Worm (Caenorhabditis elegans) whole organism, L1 larva: ENCODE measurements around the gene T04C12.11.

Source experiments
- C04F5.9 ChIP-seq: sonication (generic microtip); optimal IDR thresholded peaks from 2 replicates; lab custom pipeline; 2016; ENCODE audit warnings: missing genetic modification characterization, missing compliant biosample characterization
- aha-1 ChIP-seq: fragments of 150-350 bp; optimal IDR thresholded peaks from 2 replicates; lab custom pipeline; 2014; ENCODE audit warnings: missing biosample characterization, missing genetic modification characterization
- aly-2 ChIP-seq: fragments of 150-350 bp; optimal IDR thresholded peaks from 2 replicates; lab custom pipeline; 2014; ENCODE audit warnings: missing biosample characterization, missing genetic modification characterization
- ceh-63 ChIP-seq: fragments of 200-800 bp; sonication (Bioruptor generic); optimal IDR thresholded peaks from 2 replicates; lab custom pipeline; 2018; ENCODE audit warnings: mild to moderate bottlenecking, missing genetic modification characterization, missing compliant biosample characterization
- ceh-88 ChIP-seq: fragments of 200-800 bp; sonication (Bioruptor generic); IDR thresholded peaks from 2 replicates; pipeline ENCODE4 v1.3.6; 2022; ENCODE audit warnings: missing genetic modification characterization, missing compliant biosample characterization
- ces-1 ChIP-seq: fragments of 150-350 bp; optimal IDR thresholded peaks from 2 replicates; lab custom pipeline; 2014; ENCODE audit warnings: missing biosample characterization, missing genetic modification reagents, missing genetic modification characterization
- efl-1 ChIP-seq, 4 experiments: fragments of 150-350 bp; optimal IDR thresholded peaks in 3 of 4; peaks in 1 of 4; 1 replicate in 1 of 4; 2 replicates in 3 of 4; lab custom pipeline; 2014; ENCODE audit warnings: missing biosample characterization in 2 of 4, missing genetic modification characterization in 2 of 4, missing genetic modification reagents in 2 of 4
- efl-3 ChIP-seq: fragments of 200-800 bp; sonication (Bioruptor generic); optimal IDR thresholded peaks from 2 replicates; lab custom pipeline; 2018; ENCODE audit warnings: mild to moderate bottlenecking, missing genetic modification characterization, missing compliant biosample characterization
- egl-13 ChIP-seq: sonication (generic microtip); optimal IDR thresholded peaks from 2 replicates; lab custom pipeline; 2016; ENCODE audit warnings: missing genotype, missing genetic modification reagents, missing genetic modification characterization, missing compliant biosample characterization
- fkh-4 ChIP-seq: sonication (generic microtip); optimal IDR thresholded peaks from 2 replicates; lab custom pipeline; 2016; ENCODE audit warnings: missing compliant biosample characterization, missing genetic modification characterization, borderline replicate concordance
- fkh-8 ChIP-seq: sonication (generic microtip); optimal IDR thresholded peaks from 2 replicates; lab custom pipeline; 2016; ENCODE audit warnings: mild to moderate bottlenecking, missing genetic modification characterization, missing compliant biosample characterization
- fos-1 ChIP-seq: fragments of 150-350 bp; optimal IDR thresholded peaks from 2 replicates; lab custom pipeline; 2014; ENCODE audit warnings: missing biosample characterization, missing genetic modification characterization
- hlh-17 ChIP-seq: fragments of 200-800 bp; sonication (Bioruptor generic); optimal IDR thresholded peaks from 2 replicates; lab custom pipeline; 2018; ENCODE audit warnings: missing genetic modification characterization, mild to moderate bottlenecking, missing compliant biosample characterization, moderate library complexity, borderline replicate concordance
- hlh-4 ChIP-seq: sonication (generic microtip); optimal IDR thresholded peaks from 2 replicates; lab custom pipeline; 2016; ENCODE audit warnings: mild to moderate bottlenecking, missing genetic modification characterization, missing compliant biosample characterization
- lin-35 ChIP-seq, 2 experiments: fragments of 150-350 bp; optimal IDR thresholded peaks; 2 replicates each; lab custom pipeline; 2014; ENCODE audit warnings: missing biosample characterization in 2 of 2, missing genetic modification characterization in 2 of 2, missing genetic modification reagents in 2 of 2
- lin-39 ChIP-seq: fragments of 150-350 bp; optimal IDR thresholded peaks from 2 replicates; lab custom pipeline; 2014; ENCODE audit warnings: missing biosample characterization, missing genetic modification reagents, missing genetic modification characterization
- lsy-2 ChIP-seq, 2 experiments: fragments of 150-350 bp; optimal IDR thresholded peaks; 2 replicates each; lab custom pipeline; 2014; ENCODE audit warnings: missing biosample characterization in 2 of 2, missing genetic modification characterization in 2 of 2
- mab-9 ChIP-seq: fragments of 200-800 bp; sonication (Bioruptor generic); IDR thresholded peaks from 2 replicates; pipeline ENCODE4 v1.3.6; 2022; ENCODE audit warnings: missing genetic modification reagents, missing genetic modification characterization, missing compliant biosample characterization
- mdl-1 ChIP-seq, 2 experiments: fragments of 150-350 bp; optimal IDR thresholded peaks; 2 replicates each; lab custom pipeline; 2014 to 2017; ENCODE audit warnings: missing biosample characterization in 2 of 2, missing genetic modification characterization in 2 of 2, inconsistent platforms in 1 of 2
- nhr-12 ChIP-seq: sonication (generic microtip); optimal IDR thresholded peaks from 2 replicates; lab custom pipeline; 2017; ENCODE audit warnings: missing biosample characterization, missing genetic modification characterization
- nhr-20 ChIP-seq: sonication (generic microtip); optimal IDR thresholded peaks from 2 replicates; lab custom pipeline; 2016; ENCODE audit warnings: mild to moderate bottlenecking, missing genetic modification characterization, missing compliant biosample characterization
- nhr-47 ChIP-seq: sonication (generic microtip); optimal IDR thresholded peaks from 2 replicates; lab custom pipeline; 2016; ENCODE audit warnings: mild to moderate bottlenecking, missing genetic modification characterization, moderate library complexity, missing compliant biosample characterization
- nhr-71 ChIP-seq: sonication (generic microtip); optimal IDR thresholded peaks from 2 replicates; lab custom pipeline; 2016; ENCODE audit warnings: mild to moderate bottlenecking, missing genetic modification characterization, moderate library complexity, missing compliant biosample characterization
- nhr-77 ChIP-seq: fragments of 150-350 bp; optimal IDR thresholded peaks from 2 replicates; lab custom pipeline; 2014; ENCODE audit warnings: missing biosample characterization, missing genetic modification characterization
- nhr-90 ChIP-seq: sonication (generic microtip); optimal IDR thresholded peaks from 2 replicates; lab custom pipeline; 2016; ENCODE audit warnings: mild to moderate bottlenecking, missing genetic modification characterization, missing compliant biosample characterization; ENCODE audit not compliant: poor library complexity
- pqm-1 ChIP-seq: sonication (generic microtip); optimal IDR thresholded peaks from 3 replicates; lab custom pipeline; 2017; ENCODE audit warnings: missing biosample characterization, missing genetic modification characterization
- rnt-1 ChIP-seq: sonication (generic microtip); optimal IDR thresholded peaks from 2 replicates; lab custom pipeline; 2016; ENCODE audit warnings: mild to moderate bottlenecking, missing genetic modification characterization, moderate library complexity, missing compliant biosample characterization
- skn-1 ChIP-seq: fragments of 150-350 bp; optimal IDR thresholded peaks from 2 replicates; lab custom pipeline; 2014; ENCODE audit warnings: missing biosample characterization, missing genetic modification characterization
- sup-37 ChIP-seq: fragments of 200-800 bp; sonication (Bioruptor generic); optimal IDR thresholded peaks from 2 replicates; lab custom pipeline; 2018; ENCODE audit warnings: mild to moderate bottlenecking, missing genetic modification characterization, missing compliant biosample characterization
- swsn-7 ChIP-seq: sonication (generic microtip); optimal IDR thresholded peaks from 2 replicates; lab custom pipeline; 2016; ENCODE audit warnings: missing genetic modification characterization, missing compliant biosample characterization
- tlp-1 ChIP-seq: fragments of 150-350 bp; optimal IDR thresholded peaks from 2 replicates; lab custom pipeline; 2014; ENCODE audit warnings: missing biosample characterization, missing genetic modification characterization
- unc-130 ChIP-seq: fragments of 150-350 bp; optimal IDR thresholded peaks from 2 replicates; lab custom pipeline; 2017; ENCODE audit warnings: missing biosample characterization, missing genetic modification characterization, inconsistent platforms
- unc-62 ChIP-seq: fragments of 150-350 bp; optimal IDR thresholded peaks from 2 replicates; lab custom pipeline; 2014; ENCODE audit warnings: missing biosample characterization, missing genetic modification reagents, missing genetic modification characterization
- zag-1 ChIP-seq: fragments of 150-350 bp; optimal IDR thresholded peaks from 2 replicates; lab custom pipeline; 2014; ENCODE audit warnings: missing biosample characterization, missing genetic modification characterization
- ztf-11 ChIP-seq, 2 experiments: sonication (generic microtip); optimal IDR thresholded peaks; 2 replicates each; lab custom pipeline; 2016 to 2017; ENCODE audit warnings: missing genetic modification characterization in 2 of 2, missing biosample characterization in 1 of 2, missing compliant biosample characterization in 1 of 2

The T04C12.11 gene

ce11 chrV:11056484-11056883, 3.6 kb downstream of the T04C12.11 start:
- no peak for TF ChIP-seq hlh-4 (tag; lab: Kevin White, UChicago)
- no peak for TF ChIP-seq mab-9 (GFP tag; lab: Robert Waterston, UW)
- no peak for TF ChIP-seq tlp-1 (tag; lab: Kevin White, UChicago)
- no peak for TF ChIP-seq ceh-88
- TF ChIP-seq mdl-1 (tag; optimal IDR thresholded peaks at IDR 0.05; lab: Kevin White, UChicago) = no peak
- no peak for TF ChIP-seq ztf-11 (tag; optimal IDR thresholded peaks at IDR 0.05; lab: Kevin White, UChicago)
- TF ChIP-seq aha-1 (tag; lab: Kevin White, UChicago) = no peak
- TF ChIP-seq fos-1 (tag; lab: Kevin White, UChicago) = no peak
- no peak for TF ChIP-seq fkh-8
- TF ChIP-seq ces-1 (GFP tag; lab: Kevin White, UChicago) = no peak

ce11 chrV:11053827-11054226, 6.3 kb downstream of the T04C12.11 start, which contains the start of gene T04C12.7:
Gene T04C12.7 (plus strand): TSS chrV:11054127.
- TF ChIP-seq nhr-77 (tag; lab: Kevin White, UChicago) (no peak), C04F5.9 (tag; lab: Kevin White, UChicago) (no peak), lin-35 (GFP tag; optimal IDR thresholded peaks at IDR 0.05; lab: Kevin White, UChicago) (no peak), egl-13 (no peak), aha-1 (tag; lab: Kevin White, UChicago) (no peak), ztf-11 (tag; optimal IDR thresholded peaks at IDR 0.05; lab: Kevin White, UChicago) (no peak), efl-1 (optimal IDR thresholded peaks at IDR 0.05; lab: Kevin White, UChicago) (no peak), efl-1 (GFP tag; optimal IDR thresholded peaks at IDR 0.05 in 1 of 2; lab: Kevin White, UChicago) (no peak), hlh-4 (tag; lab: Kevin White, UChicago) (no peak), skn-1 (tag; lab: Kevin White, UChicago) (no peak), rnt-1 (no peak)

- no peak for TF ChIP-seq unc-62 (GFP tag; lab: Kevin White, UChicago)
- TF ChIP-seq nhr-12 (tag; lab: Kevin White, UChicago) = no peak
- peak; percentile 13 for TF ChIP-seq nhr-71 (tag; lab: Kevin White, UChicago)
Measured at ce11 chrV:11051921-11052320, 8.2 kb downstream of the T04C12.11 start, which contains the start of gene T04C12.33. Gene T04C12.33 (plus strand): TSS chrV:11052221.

- TF ChIP-seq nhr-47 (tag; lab: Kevin White, UChicago) (no peak), efl-3 (GFP tag; lab: Kevin White, UChicago) (no peak), unc-62 (GFP tag; lab: Kevin White, UChicago) (no peak), lsy-2 (tag; optimal IDR thresholded peaks at IDR 0.05; lab: Kevin White, UChicago) (no peak), efl-1 (optimal IDR thresholded peaks at IDR 0.05; lab: Kevin White, UChicago) (no peak), efl-1 (GFP tag; optimal IDR thresholded peaks at IDR 0.05 in 1 of 2; lab: Kevin White, UChicago) (no peak), hlh-4 (tag; lab: Kevin White, UChicago) (no peak), sup-37 (GFP tag; lab: Kevin White, UChicago) (no peak), swsn-7 (no peak), mab-9 (GFP tag; lab: Robert Waterston, UW) (no peak), hlh-17 (no peak), lin-39 (tag; lab: Kevin White, UChicago) (no peak), unc-130 (tag; lab: Kevin White, UChicago) (no peak), ceh-63 (GFP tag; lab: Kevin White, UChicago) (no peak)
Measured at ce11 chrV:11048678-11049077, 11.4 kb downstream of the T04C12.11 start, which contains the start of gene srh-74. Gene srh-74 (minus strand): TSS chrV:11048778.

- TF ChIP-seq C04F5.9 (tag; lab: Kevin White, UChicago) (no peak), hlh-17 (no peak), nhr-47 (tag; lab: Kevin White, UChicago) (no peak), lin-35 (GFP tag; optimal IDR thresholded peaks at IDR 0.05; lab: Kevin White, UChicago) (peak in 1 of 2 experiments; percentile 6), fkh-4 (tag; lab: Kevin White, UChicago) (no peak), nhr-90 (tag; lab: Kevin White, UChicago) (no peak), zag-1 (tag; lab: Kevin White, UChicago) (no peak), pqm-1 (no peak), nhr-20 (tag; lab: Kevin White, UChicago) (peak; percentile 73), aly-2 (no peak)
Measured at ce11 chrV:11046730-11047129, 13.4 kb downstream of the T04C12.11 start, which contains the start of gene dhs-18. Gene dhs-18 (minus strand): TSS chrV:11046833.
